Fruit fly (Drosophila melanogaster) whole organism, embryonic: ENCODE measurements around the gene pbl.

Experiments used
- ATbp ChIP-seq: fragments of 200-800 bp; sonication (Bioruptor generic); optimal IDR thresholded peaks from 2 replicates; lab custom pipeline; 2017; ENCODE audit warnings: missing biosample characterization, mild to moderate bottlenecking, missing genetic modification characterization, missing genetic modification reagents
- Abd-B ChIP-seq: fragments of 200-800 bp; sonication (Bioruptor generic); optimal IDR thresholded peaks from 2 replicates; lab custom pipeline; 2018; ENCODE audit warnings: missing biosample characterization, mild to moderate bottlenecking, missing genetic modification characterization, moderate library complexity
- Blimp-1 ChIP-seq: fragments of 200-800 bp; sonication (Bioruptor generic); optimal IDR thresholded peaks from 3 replicates; lab custom pipeline; 2018; ENCODE audit warnings: missing biosample characterization, missing genetic modification characterization, mild to moderate bottlenecking, moderate library complexity, missing genetic modification reagents
- Bteb2 ChIP-seq: fragments of 200-800 bp; sonication (Bioruptor generic); optimal IDR thresholded peaks from 2 replicates; lab custom pipeline; 2016; ENCODE audit warnings: missing biosample characterization, missing genetic modification characterization
- CG10565 ChIP-seq: fragments of 200-800 bp; sonication (Bioruptor generic); optimal IDR thresholded peaks from 3 replicates; lab custom pipeline; 2016; ENCODE audit warnings: missing biosample characterization, mild to moderate bottlenecking, missing genetic modification characterization
- CG12155 ChIP-seq: fragments of 200-800 bp; sonication (Bioruptor generic); optimal IDR thresholded peaks from 3 replicates; lab custom pipeline; 2016; ENCODE audit warnings: missing biosample characterization, missing genetic modification characterization
- CG1233 ChIP-seq: fragments of 200-800 bp; sonication (Bioruptor generic); optimal IDR thresholded peaks from 4 replicates; lab custom pipeline; 2018; ENCODE audit warnings: missing biosample characterization, mild to moderate bottlenecking, missing genetic modification characterization
- CG13424 ChIP-seq: fragments of 200-800 bp; sonication (Bioruptor generic); optimal IDR thresholded peaks from 2 replicates; lab custom pipeline; 2019; ENCODE audit warnings: missing biosample characterization, mild to moderate bottlenecking, missing genetic modification characterization, moderate library complexity
- CG15011 ChIP-seq: fragments of 200-800 bp; sonication (Bioruptor generic); optimal IDR thresholded peaks from 3 replicates; lab custom pipeline; 2018; ENCODE audit warnings: missing biosample characterization, mild to moderate bottlenecking, missing genetic modification characterization
- CG16815 ChIP-seq: fragments of 200-800 bp; sonication (Bioruptor generic); optimal IDR thresholded peaks from 3 replicates; lab custom pipeline; 2017; ENCODE audit warnings: missing biosample characterization, mild to moderate bottlenecking, missing genetic modification characterization
- CG17612 ChIP-seq: fragments of 200-800 bp; sonication (Bioruptor generic); IDR thresholded peaks from 2 replicates; pipeline ENCODE4 v1.3.6; 2022; ENCODE audit warnings: missing biosample characterization, missing genetic modification characterization
- CG18619 ChIP-seq: fragments of 200-800 bp; sonication (Bioruptor generic); optimal IDR thresholded peaks from 3 replicates; lab custom pipeline; 2017; ENCODE audit warnings: missing biosample characterization, mild to moderate bottlenecking, missing genetic modification characterization
- CG2678 ChIP-seq: fragments of 200-800 bp; sonication (Bioruptor generic); optimal IDR thresholded peaks from 3 replicates; lab custom pipeline; 2019; ENCODE audit warnings: missing biosample characterization, mild to moderate bottlenecking, missing genetic modification characterization, moderate library complexity
- CG2712 ChIP-seq: fragments of 200-800 bp; optimal IDR thresholded peaks from 3 replicates; lab custom pipeline; 2019; ENCODE audit warnings: missing biosample characterization, mild to moderate bottlenecking, missing genetic modification characterization, moderate library complexity
- CG30403 ChIP-seq: fragments of 200-800 bp; sonication (Bioruptor generic); optimal IDR thresholded peaks from 3 replicates; lab custom pipeline; 2016; ENCODE audit warnings: missing biosample characterization, missing genetic modification characterization
- CG31441 ChIP-seq: fragments of 200-800 bp; sonication (Bioruptor generic); IDR thresholded peaks from 2 replicates; pipeline ENCODE4 v1.3.6; 2022; ENCODE audit warnings: missing biosample characterization, missing genetic modification characterization
- CG4707 ChIP-seq: fragments of 200-800 bp; sonication (Bioruptor generic); optimal IDR thresholded peaks from 2 replicates; lab custom pipeline; 2018; ENCODE audit warnings: missing biosample characterization, mild to moderate bottlenecking, missing genetic modification characterization, moderate library complexity
- CG6765 ChIP-seq: fragments of 200-800 bp; sonication (Bioruptor generic); optimal IDR thresholded peaks from 3 replicates; lab custom pipeline; 2017; ENCODE audit warnings: missing biosample characterization, mild to moderate bottlenecking, missing genetic modification characterization
- CG6813 ChIP-seq: fragments of 200-800 bp; sonication (Bioruptor generic); optimal IDR thresholded peaks from 2 replicates; lab custom pipeline; 2017; ENCODE audit warnings: missing biosample characterization, missing genetic modification characterization, mild to moderate bottlenecking, moderate library complexity, missing genetic modification reagents
- CG7928 ChIP-seq: fragments of 200-800 bp; sonication (Bioruptor generic); optimal IDR thresholded peaks from 2 replicates; lab custom pipeline; 2017; ENCODE audit warnings: missing biosample characterization, mild to moderate bottlenecking, missing genetic modification characterization
- CG7963 ChIP-seq: fragments of 200-800 bp; sonication (Bioruptor generic); IDR thresholded peaks from 3 replicates; pipeline ENCODE4 v1.3.6; 2022; ENCODE audit warnings: missing biosample characterization, missing genetic modification characterization; ENCODE audit not compliant: partially characterized antibody
- CG8765 ChIP-seq: fragments of 200-800 bp; sonication (Bioruptor generic); IDR thresholded peaks from 2 replicates; pipeline ENCODE4 v1.3.6; 2022; ENCODE audit warnings: missing biosample characterization, missing genetic modification characterization
- CG9727 ChIP-seq: fragments of 200-800 bp; sonication (Bioruptor generic); optimal IDR thresholded peaks from 3 replicates; lab custom pipeline; 2017; ENCODE audit warnings: missing biosample characterization, mild to moderate bottlenecking, missing genetic modification characterization
- CG9932 ChIP-seq: fragments of 200-800 bp; sonication (Bioruptor generic); IDR thresholded peaks from 2 replicates; pipeline ENCODE4 v1.3.6; 2022; ENCODE audit warnings: missing biosample characterization, missing genetic modification characterization
- CTCF ChIP-seq: fragments of 200-800 bp; sonication (Bioruptor generic); optimal IDR thresholded peaks from 2 replicates; lab custom pipeline; 2017; ENCODE audit warnings: missing biosample characterization, mild to moderate bottlenecking, missing genetic modification characterization, moderate library complexity
- Dek ChIP-seq: fragments of 200-800 bp; sonication (Bioruptor generic); optimal IDR thresholded peaks from 3 replicates; lab custom pipeline; 2019; ENCODE audit warnings: missing biosample characterization, mild to moderate bottlenecking, missing genetic modification characterization, moderate library complexity
- Drgx ChIP-seq: fragments of 200-800 bp; sonication (Bioruptor generic); IDR thresholded peaks from 2 replicates; pipeline ENCODE4 v1.3.6; 2022; ENCODE audit warnings: missing biosample characterization, missing genetic modification characterization
- Fer2 ChIP-seq: fragments of 200-800 bp; sonication (Bioruptor generic); optimal IDR thresholded peaks from 2 replicates; lab custom pipeline; 2018; ENCODE audit warnings: missing biosample characterization, mild to moderate bottlenecking, missing genetic modification characterization, moderate library complexity
- H2.0 ChIP-seq: fragments of 200-800 bp; sonication (Bioruptor generic); IDR thresholded peaks from 2 replicates; pipeline ENCODE4 v1.3.6; 2022; ENCODE audit warnings: missing biosample characterization, missing genetic modification characterization
- Jarid2 ChIP-seq: fragments of 200-800 bp; sonication (Bioruptor generic); optimal IDR thresholded peaks from 3 replicates; lab custom pipeline; 2017; ENCODE audit warnings: mild to moderate bottlenecking, missing biosample characterization, missing genetic modification reagents, missing genetic modification characterization
- Max ChIP-seq: fragments of 200-800 bp; sonication (Bioruptor generic); optimal IDR thresholded peaks from 2 replicates; lab custom pipeline; 2016; ENCODE audit warnings: missing biosample characterization, mild to moderate bottlenecking, missing genetic modification characterization
- Meics ChIP-seq: fragments of 200-800 bp; sonication (Bioruptor generic); optimal IDR thresholded peaks from 2 replicates; lab custom pipeline; 2017; ENCODE audit warnings: missing biosample characterization, mild to moderate bottlenecking, missing genetic modification characterization
- Optix ChIP-seq: fragments of 200-800 bp; sonication (Bioruptor generic); IDR thresholded peaks from 3 replicates; pipeline ENCODE4 v1.3.6; 2022; ENCODE audit warnings: missing biosample characterization, missing genetic modification characterization
- Rfx ChIP-seq: fragments of 200-800 bp; sonication (Bioruptor generic); IDR thresholded peaks from 2 replicates; pipeline ENCODE4 v1.3.6; 2022; ENCODE audit warnings: missing biosample characterization, missing genetic modification characterization
- Tbp ChIP-seq: fragments of >200 bp; optimal IDR thresholded peaks from 2 replicates; lab custom pipeline; 2018; ENCODE audit warnings: missing biosample characterization, missing genetic modification characterization
- eve ChIP-seq, 2 experiments: fragments of >200 bp; optimal IDR thresholded peaks; 2 replicates each; lab custom pipeline; 2017; ENCODE audit warnings: missing biosample characterization in 2 of 2, missing genetic modification characterization in 2 of 2
- exex ChIP-seq: fragments of 200-800 bp; sonication (Bioruptor generic); optimal IDR thresholded peaks from 4 replicates; lab custom pipeline; 2018; ENCODE audit warnings: missing biosample characterization, mild to moderate bottlenecking, missing genetic modification characterization, moderate library complexity
- ftz-f1 ChIP-seq: fragments of 200-800 bp; sonication (Bioruptor generic); optimal IDR thresholded peaks from 2 replicates; lab custom pipeline; 2016; ENCODE audit warnings: missing biosample characterization, missing genetic modification characterization
- grau ChIP-seq: fragments of 200-800 bp; optimal IDR thresholded peaks from 3 replicates; lab custom pipeline; 2019; ENCODE audit warnings: missing biosample characterization, mild to moderate bottlenecking, missing genetic modification characterization, moderate library complexity
- gsb-n ChIP-seq: fragments of 200-800 bp; sonication (Bioruptor generic); optimal IDR thresholded peaks from 3 replicates; lab custom pipeline; 2018; ENCODE audit warnings: missing biosample characterization, mild to moderate bottlenecking, missing genetic modification characterization
- lab ChIP-seq: fragments of 200-800 bp; sonication (Bioruptor generic); optimal IDR thresholded peaks from 3 replicates; lab custom pipeline; 2017; ENCODE audit warnings: missing biosample characterization, missing genetic modification characterization, mild to moderate bottlenecking, moderate library complexity, missing genetic modification reagents
- pnt ChIP-seq: fragments of 200-800 bp; sonication (Bioruptor generic); optimal IDR thresholded peaks from 3 replicates; lab custom pipeline; 2016; ENCODE audit warnings: missing biosample characterization, missing genetic modification characterization
- sd ChIP-seq: fragments of 200-800 bp; sonication (Bioruptor generic); optimal IDR thresholded peaks from 3 replicates; lab custom pipeline; 2018; ENCODE audit warnings: missing biosample characterization, mild to moderate bottlenecking, missing genetic modification characterization, moderate library complexity
- slbo ChIP-seq: fragments of 200-800 bp; sonication (Bioruptor generic); IDR thresholded peaks from 2 replicates; pipeline ENCODE4 v1.3.6; 2022; ENCODE audit warnings: missing biosample characterization, missing genetic modification characterization
- so ChIP-seq: fragments of 200-800 bp; sonication (Bioruptor generic); IDR thresholded peaks from 3 replicates; pipeline ENCODE4 v1.3.6; 2022; ENCODE audit warnings: missing biosample characterization, missing genetic modification characterization
- tgo ChIP-seq: fragments of 200-800 bp; sonication (Bioruptor generic); IDR thresholded peaks from 3 replicates; pipeline ENCODE4 v1.3.6; 2022; ENCODE audit warnings: missing biosample characterization, missing genetic modification characterization
- twi ChIP-seq: fragments of 200-800 bp; optimal IDR thresholded peaks from 2 replicates; lab custom pipeline; 2019; ENCODE audit warnings: missing biosample characterization, mild to moderate bottlenecking, missing genetic modification characterization, moderate library complexity
- vnd ChIP-seq: fragments of 200-800 bp; sonication (Bioruptor generic); IDR thresholded peaks from 3 replicates; pipeline ENCODE4 v1.3.6; 2022; ENCODE audit warnings: missing biosample characterization, missing genetic modification characterization; ENCODE audit not compliant: partially characterized antibody
- zf30C ChIP-seq: fragments of 200-800 bp; sonication (Bioruptor generic); optimal IDR thresholded peaks from 3 replicates; lab custom pipeline; 2018; ENCODE audit warnings: missing biosample characterization, mild to moderate bottlenecking, missing genetic modification characterization

The pbl gene

dm6 chr3L:7909695-7910463, 1.9 kb downstream of the pbl start (continued):
- TF ChIP-seq CG31441 (GFP tag; lab: Robert Waterston, UW) (0 out of 2 replicates have a peak, but pooled peaks have one; percentile 25), Abd-B (peak; percentile 6), gsb-n (no peak), CG15011 (no peak), CG16815 (no peak), Blimp-1 (GFP tag; lab: Kevin White, UChicago) (no peak), CG6765 (GFP tag; lab: Kevin White, UChicago) (peak; percentile 21), ATbp (GFP tag; lab: Kevin White, UChicago) (no peak), Optix (GFP tag; lab: Robert Waterston, UW) (no peak), CG2678 (peak; percentile 60), CG7928 (GFP tag; lab: Kevin White, UChicago) (no peak), slbo (peak; percentile 56), CTCF (GFP tag; lab: Kevin White, UChicago) (no peak), grau (tag; lab: Kevin White, UChicago) (peak; percentile 43), pnt (GFP tag; lab: Kevin White, UChicago) (no peak), CG8765 (GFP tag; lab: Robert Waterston, UW) (no peak), Fer2 (no peak), CG7963 (GFP tag; lab: Robert Waterston, UW) (no peak), CG30403 (GFP tag; lab: Kevin White, UChicago) (peak; percentile 43), CG9727 (GFP tag; lab: Kevin White, UChicago) (peak; percentile 23), Jarid2 (GFP tag; lab: Kevin White, UChicago) (no peak), CG18619 (GFP tag; lab: Kevin White, UChicago) (peak; percentile 26), exex (tag; lab: Kevin White, UChicago) (no peak), zf30C (peak; percentile 32), Tbp (GFP tag; lab: Kevin White, UChicago) (no peak), Max (GFP tag; lab: Kevin White, UChicago) (no peak), Meics (GFP tag; lab: Kevin White, UChicago) (peak; percentile 33), CG4707 (GFP tag; lab: Kevin White, UChicago) (no peak), sd (tag; lab: Kevin White, UChicago) (peak; percentile 41), CG2712 (tag; lab: Kevin White, UChicago) (peak; percentile 20), Drgx (peak; percentile 9; the same call in 1 of the 2 replicates), CG10565 (no peak), so (0 out of 3 replicates have a peak, but pooled peaks have one; percentile 46), ftz-f1 (GFP tag; lab: Kevin White, UChicago) (peak; percentile 46), H2.0 (GFP tag; lab: Robert Waterston, UW) (no peak), CG6813 (GFP tag; lab: Kevin White, UChicago) (no peak), Dek (tag; lab: Kevin White, UChicago) (no peak), tgo (no peak; the same call in 2 of the 3 replicates), Bteb2 (GFP tag; lab: Kevin White, UChicago) (no peak), Rfx (peak; percentile 58), vnd (no peak), CG9932 (GFP tag; lab: Robert Waterston, UW) (peak; percentile 46), CG12155 (GFP tag; lab: Kevin White, UChicago) (peak; percentile 2), CG13424 (tag; lab: Kevin White, UChicago) (peak; percentile 24), CG1233 (GFP tag; lab: Kevin White, UChicago) (no peak), lab (peak; percentile 35), twi (tag; lab: Kevin White, UChicago) (peak; percentile 86), CG17612 (no peak), eve (GFP tag; optimal IDR thresholded peaks at IDR 0.05; lab: Kevin White, UChicago) (no peak)
